Worm (Caenorhabditis elegans) whole organism, L4 larva: ENCODE results near the gene Y41D4B.1.
"Not testable (repeated sequence)": the region's sequence is repeated elsewhere in the genome, so short reads cannot be mapped to it uniquely, and the experiment has no call there.

Source experiments
- F26F4.8 ChIP-seq: fragments of 200-800 bp; sonication (Bioruptor generic); conservative IDR thresholded peaks from 2 replicates; pipeline ENCODE4 v1.3.6; 2022; ENCODE audit warnings: missing genetic modification characterization, missing compliant biosample characterization
- Y75B8A.6 ChIP-seq: fragments of 200-800 bp; sonication (Bioruptor generic); IDR thresholded peaks from 2 replicates; pipeline ENCODE4 v1.3.6; 2022; ENCODE audit warnings: missing genetic modification reagents, missing genetic modification characterization, missing compliant biosample characterization
- ZK337.2 ChIP-seq: fragments of 200-800 bp; sonication (Bioruptor generic); IDR thresholded peaks from 2 replicates; pipeline ENCODE4 v1.3.6; 2022; ENCODE audit warnings: missing genetic modification reagents, missing genetic modification characterization, missing compliant biosample characterization
- ZK546.5 ChIP-seq, 2 experiments: sonication (generic microtip); optimal IDR thresholded peaks; 2 replicates each; lab custom pipeline; 2017; ENCODE audit warnings: missing biosample characterization in 2 of 2, missing genetic modification characterization in 2 of 2
- aly-2 ChIP-seq: sonication (generic microtip); optimal IDR thresholded peaks from 2 replicates; lab custom pipeline; 2018; ENCODE audit warnings: missing biosample characterization, missing genetic modification characterization
- ama-1 ChIP-seq: fragments of 150-350 bp; optimal IDR thresholded peaks from 2 replicates; lab custom pipeline; 2014; ENCODE audit warnings: inconsistent platforms, mixed read lengths
- ceh-20 ChIP-seq: fragments of 200-800 bp; sonication (Bioruptor generic); IDR thresholded peaks from 2 replicates; pipeline ENCODE4 v1.3.6; 2022; ENCODE audit warnings: missing genetic modification reagents, missing genetic modification characterization, missing compliant biosample characterization
- ctbp-1 ChIP-seq: fragments of 200-800 bp; sonication (Bioruptor generic); IDR thresholded peaks from 2 replicates; pipeline ENCODE4 v1.3.6; 2022; ENCODE audit warnings: missing genetic modification reagents, missing genetic modification characterization, missing compliant biosample characterization
- daf-12 ChIP-seq: fragments of 150-350 bp; optimal IDR thresholded peaks from 2 replicates; lab custom pipeline; 2014; ENCODE audit warnings: missing biosample characterization, missing genetic modification reagents, missing genetic modification characterization
- dmd-8 ChIP-seq: fragments of 200-800 bp; sonication (Bioruptor generic); IDR thresholded peaks from 2 replicates; pipeline ENCODE4 v1.3.6; 2022; ENCODE audit warnings: missing genetic modification characterization, missing compliant biosample characterization
- dmd-9 ChIP-seq: fragments of 200-800 bp; sonication (Bioruptor generic); IDR thresholded peaks from 2 replicates; pipeline ENCODE4 v1.3.6; 2022; ENCODE audit warnings: missing genetic modification reagents, missing genetic modification characterization, missing compliant biosample characterization
- dve-1 ChIP-seq: sonication (generic microtip); optimal IDR thresholded peaks from 2 replicates; lab custom pipeline; 2017; ENCODE audit warnings: antibody characterized with exemption, mild to moderate bottlenecking, missing genetic modification characterization, missing compliant biosample characterization; ENCODE audit not compliant: insufficient read depth
- hmg-1.1 ChIP-seq: fragments of 200-800 bp; sonication (Bioruptor generic); IDR thresholded peaks from 2 replicates; pipeline ENCODE4 v1.3.6; 2022; ENCODE audit warnings: missing genetic modification reagents, missing genetic modification characterization, missing compliant biosample characterization
- lim-7 ChIP-seq: fragments of 200-800 bp; sonication (Bioruptor generic); IDR thresholded peaks from 2 replicates; pipeline ENCODE4 v1.3.6; 2022; ENCODE audit warnings: missing genetic modification characterization, missing compliant biosample characterization
- lin-38 ChIP-seq: fragments of 200-800 bp; sonication (Bioruptor generic); IDR thresholded peaks from 2 replicates; pipeline ENCODE4 v1.3.6; 2022; ENCODE audit warnings: missing genetic modification reagents, missing genetic modification characterization, missing compliant biosample characterization
- madf-5 ChIP-seq, 2 experiments: fragments of 200-800 bp; sonication (Bioruptor generic); IDR thresholded peaks; 2 replicates each; pipeline ENCODE4 v1.3.6; 2022; ENCODE audit warnings: missing compliant biosample characterization in 2 of 2, missing genetic modification characterization in 2 of 2
- madf-9 ChIP-seq: fragments of 200-800 bp; sonication (Bioruptor generic); conservative IDR thresholded peaks from 2 replicates; pipeline ENCODE4 v1.3.6; 2022; ENCODE audit warnings: missing genetic modification reagents, missing genetic modification characterization, missing compliant biosample characterization
- mdt-29 ChIP-seq: fragments of 200-800 bp; sonication (Bioruptor generic); IDR thresholded peaks from 2 replicates; pipeline ENCODE4 v1.3.6; 2022; ENCODE audit warnings: missing genetic modification reagents, missing genetic modification characterization, missing compliant biosample characterization
- mxl-2 ChIP-seq: fragments of 200-800 bp; sonication (Bioruptor generic); conservative IDR thresholded peaks from 2 replicates; pipeline ENCODE4 v1.3.6; 2022; ENCODE audit warnings: missing genetic modification reagents, missing genetic modification characterization, missing compliant biosample characterization
- nhr-237 ChIP-seq: sonication (generic microtip); optimal IDR thresholded peaks from 2 replicates; lab custom pipeline; 2017; ENCODE audit warnings: missing biosample characterization, missing genetic modification characterization
- nhr-25 ChIP-seq: sonication (generic microtip); optimal IDR thresholded peaks from 2 replicates; lab custom pipeline; 2017; ENCODE audit warnings: missing genetic modification characterization, mild to moderate bottlenecking, missing compliant biosample characterization, antibody characterized with exemption, moderate library complexity, borderline replicate concordance; ENCODE audit not compliant: insufficient read depth
- nhr-28 ChIP-seq: fragments of 150-350 bp; optimal IDR thresholded peaks from 2 replicates; lab custom pipeline; 2014; ENCODE audit warnings: missing biosample characterization, missing genetic modification characterization
- nhr-76 ChIP-seq: fragments of 150-350 bp; optimal IDR thresholded peaks from 2 replicates; lab custom pipeline; 2014; ENCODE audit warnings: missing biosample characterization, missing genetic modification characterization
- pha-4 ChIP-seq, 2 experiments: fragments of 150-350 bp in 1 of 2; fragments of 200-800 bp in 1 of 2; sonication (Bioruptor generic) in 1 of 2; IDR thresholded peaks in 1 of 2; optimal IDR thresholded peaks in 1 of 2; 2 replicates each; pipeline versions ENCODE4 v1.3.6 to Lab custom; 2014 to 2022; ENCODE audit warnings: missing genetic modification characterization in 2 of 2, missing genetic modification reagents in 2 of 2, missing biosample characterization in 1 of 2, missing compliant biosample characterization in 1 of 2
- set-16 ChIP-seq: fragments of 200-800 bp; sonication (Bioruptor generic); IDR thresholded peaks from 2 replicates; pipeline ENCODE4 v1.3.6; 2022; ENCODE audit warnings: missing genetic modification reagents, missing genetic modification characterization, missing compliant biosample characterization
- snpc-1.2 ChIP-seq: fragments of 200-800 bp; sonication (Bioruptor generic); IDR thresholded peaks from 2 replicates; pipeline ENCODE4 v1.3.6; 2022; ENCODE audit warnings: missing genetic modification reagents, missing genetic modification characterization, missing compliant biosample characterization
- tra-1 ChIP-seq: fragments of 200-800 bp; sonication (Bioruptor generic); IDR thresholded peaks from 2 replicates; pipeline ENCODE4 v1.3.6; 2022; ENCODE audit warnings: missing genetic modification reagents, missing genetic modification characterization, missing compliant biosample characterization
- vab-7 ChIP-seq: fragments of 200-800 bp; sonication (Bioruptor generic); IDR thresholded peaks from 2 replicates; pipeline ENCODE4 v1.3.6; 2022; ENCODE audit warnings: missing genetic modification reagents, missing genetic modification characterization, missing compliant biosample characterization
- zag-1 ChIP-seq: fragments of 150-350 bp; optimal IDR thresholded peaks from 2 replicates; lab custom pipeline; 2014; ENCODE audit warnings: missing biosample characterization, missing genetic modification characterization
- zfp-3 ChIP-seq: fragments of 200-800 bp; sonication (Bioruptor generic); conservative IDR thresholded peaks from 2 replicates; pipeline ENCODE4 v1.3.6; 2022; ENCODE audit warnings: missing genetic modification reagents, missing genetic modification characterization, missing compliant biosample characterization

Gene Y41D4B.1

ce11 chrIV:1715705-1716104, 43.2 kb downstream of the Y41D4B.1 start:
- peak; percentile 11 for TF ChIP-seq nhr-25
- no peak for TF ChIP-seq daf-12 (tag; lab: Kevin White, UChicago)

ce11 chrIV:1720474-1720873, 48.0 kb downstream of the Y41D4B.1 start, which contains the start of gene epic-2:
TSS of gene epic-2 (plus strand) at chrIV:1720790.
- TF ChIP-seq mxl-2 (GFP tag; lab: Robert Waterston, UW) (no peak), ctbp-1 (GFP tag; lab: Robert Waterston, UW) (no peak), mdt-29 (no peak), dve-1 (no peak), nhr-76 (tag; lab: Kevin White, UChicago) (no peak), madf-5 (GFP tag; IDR thresholded peaks at IDR 0.05; lab: Robert Waterston, UW) (no peak), nhr-28 (tag; lab: Kevin White, UChicago) (peak; percentile 69)

ce11 chrIV:1720902-1721301, 48.4 kb downstream of the Y41D4B.1 start:
- TF ChIP-seq set-16 (peak; percentile 96), madf-9 (0 out of 2 replicates have a peak, but pooled peaks have one; percentile 37), hmg-1.1 (GFP tag; lab: Robert Waterston, UW) (0 out of 2 replicates have a peak, but pooled peaks have one; percentile 42), madf-5 (GFP tag; IDR thresholded peaks at IDR 0.05; lab: Robert Waterston, UW) (peak in 1 of 2 experiments; percentile 81; a peak in 2 of 4 replicates), dmd-8 (GFP tag; lab: Robert Waterston, UW) (0 out of 2 replicates have a peak, but pooled peaks have one; percentile 21), F26F4.8 (GFP tag; lab: Robert Waterston, UW) (0 out of 2 replicates have a peak, but pooled peaks have one; percentile 13), ZK337.2 (0 out of 2 replicates have a peak, but pooled peaks have one; percentile 37), lin-38 (0 out of 2 replicates have a peak, but pooled peaks have one; percentile 19), ctbp-1 (GFP tag; lab: Robert Waterston, UW) (peak; percentile 22; the same call in 1 of the 2 replicates), tra-1 (GFP tag; lab: Robert Waterston, UW) (0 out of 2 replicates have a peak, but pooled peaks have one; percentile 16), dmd-9 (GFP tag; lab: Robert Waterston, UW) (0 out of 2 replicates have a peak, but pooled peaks have one; percentile 22), lim-7 (GFP tag; lab: Robert Waterston, UW) (0 out of 2 replicates have a peak, but pooled peaks have one; percentile 12), zfp-3 (peak; percentile 48; the same call in 1 of the 2 replicates)

DNA sequence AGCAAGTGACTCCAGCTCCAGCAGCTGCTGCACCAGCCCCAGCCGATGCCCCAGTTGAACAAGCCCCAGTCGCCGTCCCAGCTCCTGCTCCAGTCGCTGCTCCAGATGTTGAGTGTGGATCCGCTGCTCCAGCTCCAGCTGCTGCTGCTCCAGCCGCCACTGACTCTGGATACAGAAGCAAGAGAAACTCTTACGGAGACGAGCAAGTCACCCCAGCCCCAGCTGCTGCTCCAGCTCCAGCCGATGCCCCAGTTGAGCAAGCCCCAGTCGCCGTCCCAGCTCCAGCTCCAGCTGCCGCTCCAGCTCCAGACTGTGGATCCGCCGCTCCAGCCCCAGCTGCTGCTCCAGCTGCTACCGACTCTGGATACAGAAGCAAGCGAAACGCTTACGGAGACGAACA, 49.1 kb downstream of the Y41D4B.1 start:
- TF ChIP-seq ZK546.5 (tag; optimal IDR thresholded peaks at IDR 0.05; lab: Kevin White, UChicago): no peak
- peak; percentile 96 for TF ChIP-seq set-16
- TF ChIP-seq ceh-20 (GFP tag; lab: Robert Waterston, UW): peak; percentile 7; the same call in 1 of the 2 replicates
- TF ChIP-seq madf-5 (GFP tag; IDR thresholded peaks at IDR 0.05; lab: Robert Waterston, UW): no peak
- peak; percentile 36; the same call in 1 of the 2 replicates for TF ChIP-seq tra-1 (GFP tag; lab: Robert Waterston, UW)
- no peak for TF ChIP-seq Y75B8A.6 (GFP tag; lab: Robert Waterston, UW)

DNA sequence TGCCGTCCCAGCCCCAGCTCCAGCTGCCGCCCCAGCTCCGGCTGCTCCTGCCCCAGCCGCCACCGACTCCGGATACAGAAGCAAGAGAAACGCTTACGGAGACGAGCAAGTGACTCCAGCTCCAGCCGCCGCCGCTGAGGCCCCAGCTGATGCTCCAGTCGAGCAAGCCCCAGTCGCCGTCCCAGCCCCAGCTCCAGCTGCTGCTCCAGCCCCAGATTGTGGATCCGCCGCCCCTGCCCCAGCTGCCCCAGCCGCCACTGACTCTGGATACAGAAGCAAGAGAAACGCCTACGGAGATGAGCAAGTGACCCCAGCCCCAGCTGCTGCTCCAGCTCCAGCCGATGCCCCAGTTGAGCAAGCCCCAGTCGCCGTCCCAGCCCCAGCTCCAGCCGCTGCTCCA, 50.0 kb downstream of the Y41D4B.1 start:
- 0 out of 2 replicates have a peak, but pooled peaks have one; percentile 30 for TF ChIP-seq madf-9
- TF ChIP-seq lin-38: peak; percentile 28
- TF ChIP-seq F26F4.8 (GFP tag; lab: Robert Waterston, UW): peak; percentile 43; the same call in 1 of the 2 replicates
- 0 out of 2 replicates have a peak, but pooled peaks have one; percentile 36 for TF ChIP-seq dmd-8 (GFP tag; lab: Robert Waterston, UW)
- TF ChIP-seq set-16: peak; percentile 99
- TF ChIP-seq ceh-20 (GFP tag; lab: Robert Waterston, UW): peak; percentile 50; the same call in 1 of the 2 replicates
- 0 out of 2 replicates have a peak, but pooled peaks have one; percentile 66 for TF ChIP-seq pha-4 (GFP tag; IDR thresholded peaks at IDR 0.05; lab: Robert Waterston, UW)
- TF ChIP-seq pha-4 (tag; optimal IDR thresholded peaks at IDR 0.05; lab: Kevin White, UChicago): not testable (repeated sequence)
- 0 out of 2 replicates have a peak, but pooled peaks have one; percentile 36 for TF ChIP-seq snpc-1.2 (GFP tag; lab: Robert Waterston, UW)
- TF ChIP-seq vab-7 (GFP tag; lab: Robert Waterston, UW): 0 out of 2 replicates have a peak, but pooled peaks have one; percentile 25
- TF ChIP-seq zfp-3: peak; percentile 60; the same call in 1 of the 2 replicates

DNA sequence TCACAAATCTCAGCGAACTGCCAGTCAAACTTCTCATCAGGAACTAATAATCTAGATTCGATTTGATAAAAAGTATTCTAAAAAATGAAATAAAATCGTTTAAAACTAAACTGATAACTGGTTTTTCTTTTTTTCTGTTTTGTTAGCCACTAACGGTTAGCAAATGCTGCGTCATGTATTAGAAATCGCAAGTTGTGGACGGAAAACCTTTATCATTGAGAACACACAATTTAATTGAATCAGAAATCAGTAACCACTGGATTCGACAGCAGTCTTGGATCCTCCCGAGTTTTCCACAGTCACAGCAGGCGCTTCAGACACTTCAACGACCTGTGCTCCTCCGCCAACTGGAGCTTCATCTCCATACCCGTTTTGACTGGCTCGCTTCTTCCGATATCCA, 50.5 kb downstream of the Y41D4B.1 start:
- TF ChIP-seq madf-9 (0 out of 2 replicates have a peak, but pooled peaks have one; percentile 6), ama-1 (lab: Kevin White, UChicago) (peak; percentile 46), aly-2 (peak; percentile 76), zag-1 (tag; lab: Kevin White, UChicago) (no peak), mxl-2 (GFP tag; lab: Robert Waterston, UW) (0 out of 2 replicates have a peak, but pooled peaks have one; percentile 6), nhr-237 (tag; lab: Kevin White, UChicago) (no peak), zfp-3 (peak; percentile 89)
